Worm (Caenorhabditis elegans) whole organism, late embryonic: ENCODE results near the gene F58H7.5.
A peak's percentile ranks its signal among the peaks of the same experiment; 100 is the strongest.

Experiments
- C08G9.2 ChIP-seq: sonication (generic microtip); optimal IDR thresholded peaks from 2 replicates; lab custom pipeline; 2016; ENCODE audit warnings: mild to moderate bottlenecking, missing genetic modification characterization, moderate library complexity, missing compliant biosample characterization
- C38D4.7 ChIP-seq: fragments of 200-800 bp; sonication (Bioruptor generic); optimal IDR thresholded peaks from 2 replicates; lab custom pipeline; 2018; ENCODE audit warnings: mild to moderate bottlenecking, missing genetic modification characterization, moderate library complexity, missing compliant biosample characterization
- F13H6.1 ChIP-seq: sonication (generic microtip); optimal IDR thresholded peaks from 2 replicates; lab custom pipeline; 2016; ENCODE audit warnings: missing genetic modification characterization, missing compliant biosample characterization
- T23F11.4 ChIP-seq: fragments of 200-800 bp; sonication (Bioruptor generic); optimal IDR thresholded peaks from 2 replicates; lab custom pipeline; 2018; ENCODE audit warnings: mild to moderate bottlenecking, missing genetic modification characterization, missing compliant biosample characterization
- Y22D7AL.16 ChIP-seq: sonication (generic microtip); optimal IDR thresholded peaks from 2 replicates; lab custom pipeline; 2016; ENCODE audit warnings: missing genetic modification characterization, missing compliant biosample characterization
- ama-1 ChIP-seq: fragments of 150-350 bp; optimal IDR thresholded peaks from 2 replicates; lab custom pipeline; 2014
- ceh-14 ChIP-seq: sonication (generic microtip); optimal IDR thresholded peaks from 2 replicates; lab custom pipeline; 2016; ENCODE audit warnings: missing genotype, missing genetic modification characterization, missing compliant biosample characterization
- ceh-19 ChIP-seq: fragments of 200-800 bp; sonication (Bioruptor generic); optimal IDR thresholded peaks from 2 replicates; lab custom pipeline; 2018; ENCODE audit warnings: mild to moderate bottlenecking, missing genetic modification characterization, missing compliant biosample characterization
- ceh-31 ChIP-seq: sonication (generic microtip); optimal IDR thresholded peaks from 2 replicates; lab custom pipeline; 2016; ENCODE audit warnings: missing genetic modification characterization, missing compliant biosample characterization
- ceh-48 ChIP-seq: sonication (generic microtip); optimal IDR thresholded peaks from 2 replicates; lab custom pipeline; 2016; ENCODE audit warnings: missing genetic modification characterization, inconsistent platforms, missing compliant biosample characterization
- ceh-9 ChIP-seq: sonication (generic microtip); optimal IDR thresholded peaks from 2 replicates; lab custom pipeline; 2016; ENCODE audit warnings: mild to moderate bottlenecking, missing genetic modification characterization, inconsistent platforms, missing compliant biosample characterization
- dmd-4 ChIP-seq: sonication (generic microtip); optimal IDR thresholded peaks from 2 replicates; lab custom pipeline; 2016; ENCODE audit warnings: borderline replicate concordance, missing genetic modification characterization, missing compliant biosample characterization
- dve-1 ChIP-seq: sonication (generic microtip); optimal IDR thresholded peaks from 2 replicates; lab custom pipeline; 2017; ENCODE audit warnings: antibody characterized with exemption, mild to moderate bottlenecking, missing genetic modification characterization, missing compliant biosample characterization
- elt-2 ChIP-seq: sonication (generic microtip); optimal IDR thresholded peaks from 2 replicates; lab custom pipeline; 2016; ENCODE audit warnings: missing genetic modification reagents, missing genetic modification characterization, missing compliant biosample characterization
- elt-4 ChIP-seq: sonication (generic microtip); optimal IDR thresholded peaks from 2 replicates; lab custom pipeline; 2016; ENCODE audit warnings: missing genetic modification characterization, missing compliant biosample characterization
- eyg-1 ChIP-seq: sonication (generic microtip); optimal IDR thresholded peaks from 2 replicates; lab custom pipeline; 2016; ENCODE audit warnings: missing genotype, missing genetic modification characterization, missing compliant biosample characterization
- gmeb-2 ChIP-seq: sonication (generic microtip); optimal IDR thresholded peaks from 2 replicates; lab custom pipeline; 2016; ENCODE audit warnings: missing genetic modification characterization, inconsistent platforms, missing compliant biosample characterization
- hlh-13 ChIP-seq: fragments of 200-800 bp; sonication (Bioruptor generic); optimal IDR thresholded peaks from 2 replicates; lab custom pipeline; 2018; ENCODE audit warnings: mild to moderate bottlenecking, missing genetic modification characterization, missing compliant biosample characterization
- hlh-15 ChIP-seq: sonication (generic microtip); optimal IDR thresholded peaks from 2 replicates; lab custom pipeline; 2016; ENCODE audit warnings: missing genetic modification characterization, missing compliant biosample characterization
- hlh-30 ChIP-seq: sonication (generic microtip); optimal IDR thresholded peaks from 2 replicates; lab custom pipeline; 2017; ENCODE audit warnings: antibody characterized with exemption, missing genetic modification characterization, missing compliant biosample characterization; ENCODE audit not compliant: insufficient read depth
- hlh-6 ChIP-seq: sonication (generic microtip); optimal IDR thresholded peaks from 2 replicates; lab custom pipeline; 2016; ENCODE audit warnings: missing genotype, missing genetic modification characterization, missing compliant biosample characterization
- hlh-8 ChIP-seq: sonication (generic microtip); optimal IDR thresholded peaks from 2 replicates; lab custom pipeline; 2016; ENCODE audit warnings: missing genotype, missing genetic modification characterization, missing compliant biosample characterization
- lim-6 ChIP-seq: sonication (generic microtip); optimal IDR thresholded peaks from 2 replicates; lab custom pipeline; 2016; ENCODE audit warnings: missing genetic modification characterization, missing compliant biosample characterization
- nfya-1 ChIP-seq: sonication (generic microtip); optimal IDR thresholded peaks from 2 replicates; lab custom pipeline; 2017; ENCODE audit warnings: missing genetic modification characterization, mild to moderate bottlenecking, missing compliant biosample characterization, antibody characterized with exemption, moderate library complexity
- npax-4 ChIP-seq: sonication (generic microtip); optimal IDR thresholded peaks from 2 replicates; lab custom pipeline; 2016; ENCODE audit warnings: missing genetic modification characterization, missing compliant biosample characterization
- pag-3 ChIP-seq: sonication (generic microtip); optimal IDR thresholded peaks from 2 replicates; lab custom pipeline; 2016; ENCODE audit warnings: missing compliant biosample characterization, missing genetic modification characterization, borderline replicate concordance
- pat-9 ChIP-seq: fragments of 200-800 bp; sonication (Bioruptor generic); optimal IDR thresholded peaks from 2 replicates; lab custom pipeline; 2018; ENCODE audit warnings: mild to moderate bottlenecking, missing genetic modification characterization, moderate library complexity, missing compliant biosample characterization
- pax-1 ChIP-seq: fragments of 150-350 bp; optimal IDR thresholded peaks from 2 replicates; lab custom pipeline; 2014; ENCODE audit warnings: missing biosample characterization, missing genetic modification characterization
- pha-4 ChIP-seq: fragments of 150-350 bp; optimal IDR thresholded peaks from 2 replicates; lab custom pipeline; 2018; ENCODE audit warnings: missing biosample characterization, missing genetic modification reagents, missing genetic modification characterization
- pqm-1 ChIP-seq: sonication (generic microtip); optimal IDR thresholded peaks from 2 replicates; lab custom pipeline; 2016; ENCODE audit warnings: missing genetic modification characterization, missing compliant biosample characterization
- ref-2 ChIP-seq: sonication (generic microtip); optimal IDR thresholded peaks from 2 replicates; lab custom pipeline; 2016; ENCODE audit warnings: missing genetic modification characterization, missing compliant biosample characterization
- rnt-1 ChIP-seq: sonication (generic microtip); optimal IDR thresholded peaks from 2 replicates; lab custom pipeline; 2016; ENCODE audit warnings: missing genetic modification characterization, missing compliant biosample characterization
- sdc-2 ChIP-seq: sonication (generic microtip); optimal IDR thresholded peaks from 2 replicates; lab custom pipeline; 2016; ENCODE audit warnings: missing genotype, missing genetic modification characterization, missing compliant biosample characterization
- ttx-3 ChIP-seq: sonication (generic microtip); optimal IDR thresholded peaks from 2 replicates; lab custom pipeline; 2016; ENCODE audit warnings: missing genetic modification reagents, missing genetic modification characterization, missing compliant biosample characterization
- unc-3 ChIP-seq, 2 experiments: fragments of 200-800 bp in 1 of 2; sonication (Bioruptor generic) in 1 of 2; sonication (generic microtip) in 1 of 2; conservative IDR thresholded peaks in 1 of 2; optimal IDR thresholded peaks in 1 of 2; 2 replicates each; pipeline versions ENCODE4 v1.3.6 to Lab custom; 2016 to 2022; ENCODE audit warnings: missing compliant biosample characterization in 2 of 2, missing genetic modification characterization in 2 of 2, missing genetic modification reagents in 1 of 2
- unc-42 ChIP-seq: sonication (generic microtip); optimal IDR thresholded peaks from 2 replicates; lab custom pipeline; 2016; ENCODE audit warnings: missing genotype, missing genetic modification characterization, missing compliant biosample characterization
- unc-55 ChIP-seq: sonication (generic microtip); optimal IDR thresholded peaks from 2 replicates; lab custom pipeline; 2017; ENCODE audit warnings: missing biosample characterization, missing genetic modification reagents, missing genetic modification characterization

Gene F58H7.5

DNA sequence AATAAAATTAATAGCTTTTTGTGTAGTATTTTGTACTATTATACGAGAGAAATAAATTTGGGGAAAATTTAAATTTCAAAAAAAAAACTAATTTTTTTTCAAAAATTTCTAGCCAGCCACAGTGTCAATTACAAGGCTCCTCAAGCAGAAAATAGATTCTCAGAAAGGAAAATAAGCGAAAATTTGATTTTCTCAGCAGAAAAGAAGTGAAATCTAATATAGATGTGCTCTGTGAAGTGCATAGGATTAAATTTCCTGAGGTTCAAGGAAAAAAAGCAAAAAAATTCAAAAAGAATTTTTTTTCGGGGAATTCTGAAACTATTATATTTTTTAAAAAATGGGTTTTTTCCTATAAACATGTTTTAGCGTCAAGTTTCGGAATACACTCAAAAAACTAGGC, 7.7 kb downstream of the F58H7.5 start:
- TF ChIP-seq hlh-15 (no peak), ceh-14 (tag; lab: Kevin White, UChicago) (no peak), pat-9 (tag; lab: Kevin White, UChicago) (no peak), unc-42 (peak; percentile 77), pqm-1 (tag; lab: Kevin White, UChicago) (no peak), ama-1 (lab: Kevin White, UChicago) (no peak), hlh-13 (GFP tag; lab: Kevin White, UChicago) (no peak), pag-3 (no peak)

DNA sequence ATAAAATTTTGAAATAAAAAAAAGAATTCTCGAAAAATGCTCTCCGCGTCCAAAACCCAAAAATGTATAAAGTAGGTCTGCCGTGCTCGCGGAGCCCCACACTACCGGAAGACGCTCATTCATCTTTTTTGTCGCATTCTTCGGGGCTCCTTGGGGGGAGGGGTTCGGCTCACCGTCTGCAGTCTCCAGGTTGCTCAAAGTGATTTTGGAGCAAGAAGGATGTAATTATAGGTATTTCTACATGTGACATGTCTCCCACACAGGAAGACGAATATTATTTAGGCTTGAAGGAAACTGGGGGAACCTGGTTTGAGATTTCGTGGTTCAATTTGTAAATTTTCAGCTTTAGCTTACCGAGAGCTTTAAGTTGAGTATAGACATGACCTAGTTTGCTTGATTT, 15.9 kb downstream of the F58H7.5 start, which contains the start of gene F58H7.1:
Gene F58H7.1 (minus strand): TSS at position 101 of the 400 bp plus-strand sequence.
- TF ChIP-seq C08G9.2 (tag; lab: Kevin White, UChicago) (no peak), gmeb-2 (no peak), lim-6 (tag; lab: Kevin White, UChicago) (no peak), unc-3 (GFP tag; conservative IDR thresholded peaks at IDR 0.05; lab: Robert Waterston, UW) (no peak), unc-3 (tag; optimal IDR thresholded peaks at IDR 0.05; lab: Kevin White, UChicago) (no peak), ref-2 (tag; lab: Kevin White, UChicago) (no peak), rnt-1 (tag; lab: Kevin White, UChicago) (no peak), ceh-9 (tag; lab: Kevin White, UChicago) (no peak), dve-1 (no peak), unc-55 (GFP tag; lab: Kevin White, UChicago) (no peak), hlh-6 (tag; lab: Kevin White, UChicago) (no peak), pag-3 (no peak), C38D4.7 (GFP tag; lab: Kevin White, UChicago) (no peak)

DNA sequence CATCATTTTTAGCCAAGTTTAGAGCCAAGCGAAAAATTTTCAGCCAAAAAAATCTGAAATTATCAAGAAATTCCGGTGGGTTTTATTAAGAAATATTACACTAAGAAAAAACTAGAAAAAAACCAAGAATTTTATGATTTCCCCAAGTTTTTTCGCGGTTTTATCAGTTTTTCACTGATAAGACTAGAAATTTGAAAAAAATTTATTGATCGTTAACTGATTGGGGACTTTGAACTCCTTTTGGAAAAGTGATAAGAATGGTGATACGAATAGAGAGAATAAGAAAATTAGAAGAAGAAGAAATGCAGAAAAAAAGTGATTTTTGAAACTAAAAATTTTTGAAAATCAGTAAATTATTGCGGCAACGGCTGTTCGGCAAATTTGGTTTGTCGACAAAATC, 25.8 kb downstream of the F58H7.5 start, which contains the start of gene faah-3:
Gene faah-3 (minus strand): TSS at position 53 of the 400 bp plus-strand sequence.
- TF ChIP-seq elt-2 (tag; lab: Kevin White, UChicago) (peak; percentile 81), hlh-30 (no peak), T23F11.4 (GFP tag; lab: Kevin White, UChicago) (no peak)

DNA sequence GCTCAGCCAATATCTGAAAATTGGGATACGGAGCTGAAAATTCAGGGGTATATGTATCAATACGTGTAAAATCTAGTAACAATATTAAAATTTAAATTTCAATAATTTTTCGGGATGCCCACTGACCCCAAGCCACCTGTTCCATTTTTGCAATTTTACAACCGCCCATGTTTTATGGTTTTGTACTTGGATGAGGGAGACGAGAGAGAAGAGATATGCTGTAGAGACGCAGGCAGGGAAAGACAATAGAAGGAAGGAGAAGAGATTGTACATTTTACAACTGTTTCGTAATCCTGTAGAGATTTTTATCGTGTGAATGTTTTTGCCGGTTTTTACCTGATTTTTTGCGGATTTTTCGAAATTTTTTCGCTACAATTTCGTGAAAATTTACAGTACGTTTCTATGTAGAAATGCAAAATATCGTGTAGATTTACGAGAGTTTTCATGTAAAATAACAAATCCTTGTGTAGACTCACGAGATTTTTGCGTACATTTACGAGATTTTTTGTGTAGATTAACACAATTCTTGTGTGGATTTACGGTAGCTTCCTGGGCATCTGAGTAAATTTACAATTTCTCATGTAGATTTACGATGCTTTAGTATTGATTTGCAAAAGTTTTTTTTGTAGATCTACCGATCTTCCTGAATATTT, 30.3 kb downstream of the F58H7.5 start:
- TF ChIP-seq hlh-13 (GFP tag; lab: Kevin White, UChicago), result no peak
- no peak for TF ChIP-seq F13H6.1
- no peak for TF ChIP-seq npax-4 (tag; lab: Kevin White, UChicago)
- no peak for TF ChIP-seq ttx-3
- no peak for TF ChIP-seq ceh-31 (tag; lab: Kevin White, UChicago)
- no peak for TF ChIP-seq pax-1 (tag; lab: Kevin White, UChicago)
- no peak for TF ChIP-seq ceh-48 (tag; lab: Kevin White, UChicago)
- TF ChIP-seq dmd-4 (tag; lab: Kevin White, UChicago), result no peak
- TF ChIP-seq pha-4 (tag; lab: Kevin White, UChicago), result no peak
- TF ChIP-seq pqm-1 (tag; lab: Kevin White, UChicago), result no peak
- no peak for TF ChIP-seq nfya-1 (tag; lab: Kevin White, UChicago)
- no peak for TF ChIP-seq Y22D7AL.16 (tag; lab: Kevin White, UChicago)
- TF ChIP-seq hlh-6 (tag; lab: Kevin White, UChicago), result no peak
- TF ChIP-seq ceh-19 (GFP tag; lab: Kevin White, UChicago), result no peak
- TF ChIP-seq hlh-8, result no peak
- no peak for TF ChIP-seq sdc-2 (tag; lab: Kevin White, UChicago)
- TF ChIP-seq eyg-1 (tag; lab: Kevin White, UChicago), result no peak
- no peak for TF ChIP-seq elt-4 (tag; lab: Kevin White, UChicago)
- TF ChIP-seq, all 69 proteins: peak for 0
